Worm (Caenorhabditis elegans) whole organism, L2 larva: ENCODE data around the gene K02D10.3.

Source experiments
- F13H6.1 ChIP-seq: sonication (generic microtip); optimal IDR thresholded peaks from 2 replicates; lab custom pipeline; 2016; ENCODE audit warnings: missing genetic modification characterization, missing compliant biosample characterization
- R02D3.7 ChIP-seq: fragments of 150-350 bp; optimal IDR thresholded peaks from 2 replicates; lab custom pipeline; 2014; ENCODE audit warnings: missing biosample characterization, missing genetic modification characterization
- Y55F3AM.14 ChIP-seq: fragments of 200-800 bp; sonication (Bioruptor generic); optimal IDR thresholded peaks from 2 replicates; lab custom pipeline; 2018; ENCODE audit warnings: mild to moderate bottlenecking, missing genetic modification characterization, missing compliant biosample characterization
- ZK546.5 ChIP-seq: sonication (generic microtip); optimal IDR thresholded peaks from 2 replicates; lab custom pipeline; 2017; ENCODE audit warnings: missing biosample characterization, missing genetic modification characterization
- alr-1 ChIP-seq: fragments of 150-350 bp; optimal IDR thresholded peaks from 2 replicates; lab custom pipeline; 2014; ENCODE audit warnings: missing biosample characterization, missing genetic modification characterization
- aly-2 ChIP-seq: fragments of 150-350 bp; optimal IDR thresholded peaks from 2 replicates; lab custom pipeline; 2014; ENCODE audit warnings: missing biosample characterization, missing genetic modification characterization
- ama-1 ChIP-seq: fragments of 150-350 bp; optimal IDR thresholded peaks from 2 replicates; lab custom pipeline; 2018; ENCODE audit warnings: inconsistent platforms
- blmp-1 ChIP-seq: sonication (generic microtip); optimal IDR thresholded peaks from 2 replicates; lab custom pipeline; 2017; ENCODE audit warnings: missing genetic modification characterization, mild to moderate bottlenecking, missing compliant biosample characterization, antibody characterized with exemption, moderate library complexity; ENCODE audit not compliant: insufficient read depth
- ceh-82 ChIP-seq: fragments of 150-350 bp; optimal IDR thresholded peaks from 2 replicates; lab custom pipeline; 2014; ENCODE audit warnings: missing biosample characterization, missing genetic modification characterization
- crh-2 ChIP-seq: sonication (generic microtip); optimal IDR thresholded peaks from 2 replicates; lab custom pipeline; 2017; ENCODE audit warnings: missing biosample characterization, missing genetic modification characterization
- fos-1 ChIP-seq: fragments of 150-350 bp; optimal IDR thresholded peaks from 2 replicates; lab custom pipeline; 2014; ENCODE audit warnings: missing biosample characterization, missing genetic modification characterization
- gmeb-1 ChIP-seq: fragments of 150-350 bp; optimal IDR thresholded peaks from 2 replicates; lab custom pipeline; 2014; ENCODE audit warnings: missing biosample characterization, missing genetic modification characterization
- lin-11 ChIP-seq: fragments of 150-350 bp; sonication (generic microtip); optimal IDR thresholded peaks from 2 replicates; lab custom pipeline; 2014; ENCODE audit warnings: missing biosample characterization, missing genetic modification characterization, inconsistent platforms, mixed read lengths
- mbf-1 ChIP-seq: sonication (generic microtip); optimal IDR thresholded peaks from 2 replicates; lab custom pipeline; 2017; ENCODE audit warnings: missing biosample characterization, missing genetic modification characterization
- mdl-1 ChIP-seq, 2 experiments: fragments of 150-350 bp in 1 of 2; sonication (generic microtip) in 1 of 2; optimal IDR thresholded peaks; 2 replicates each; lab custom pipeline; 2017; ENCODE audit warnings: missing biosample characterization in 2 of 2, missing genetic modification characterization in 2 of 2
- nhr-10 ChIP-seq: sonication (generic microtip); optimal IDR thresholded peaks from 2 replicates; lab custom pipeline; 2017; ENCODE audit warnings: missing biosample characterization, missing genetic modification characterization
- nhr-11 ChIP-seq: fragments of 150-350 bp; optimal IDR thresholded peaks from 2 replicates; lab custom pipeline; 2014; ENCODE audit warnings: missing biosample characterization, missing genetic modification characterization
- nhr-12 ChIP-seq: fragments of 150-350 bp; optimal IDR thresholded peaks from 2 replicates; lab custom pipeline; 2014; ENCODE audit warnings: missing biosample characterization, missing genetic modification characterization
- nhr-129 ChIP-seq: fragments of 150-350 bp; optimal IDR thresholded peaks from 2 replicates; lab custom pipeline; 2014; ENCODE audit warnings: missing biosample characterization, missing genetic modification characterization
- nhr-23 ChIP-seq: fragments of 150-350 bp; optimal IDR thresholded peaks from 2 replicates; lab custom pipeline; 2014; ENCODE audit warnings: missing biosample characterization, missing genetic modification reagents, missing genetic modification characterization
- nhr-237 ChIP-seq: fragments of 150-350 bp; optimal IDR thresholded peaks from 2 replicates; lab custom pipeline; 2014; ENCODE audit warnings: missing biosample characterization, missing genetic modification characterization
- nhr-25 ChIP-seq: fragments of 150-350 bp; sonication (generic microtip); optimal IDR thresholded peaks from 3 replicates; lab custom pipeline; 2014; ENCODE audit warnings: missing biosample characterization, missing genetic modification characterization
- nhr-6 ChIP-seq: fragments of 150-350 bp; optimal IDR thresholded peaks from 2 replicates; lab custom pipeline; 2014; ENCODE audit warnings: missing biosample characterization, missing genetic modification characterization
- peb-1 ChIP-seq: fragments of 150-350 bp; optimal IDR thresholded peaks from 2 replicates; lab custom pipeline; 2014; ENCODE audit warnings: missing biosample characterization, missing genetic modification characterization
- skn-1 ChIP-seq: sonication (generic microtip); optimal IDR thresholded peaks from 2 replicates; lab custom pipeline; 2017; ENCODE audit warnings: missing biosample characterization, missing genetic modification characterization
- unc-39 ChIP-seq: fragments of 150-350 bp; optimal IDR thresholded peaks from 2 replicates; lab custom pipeline; 2014; ENCODE audit warnings: missing biosample characterization, missing genetic modification characterization
- unc-62 ChIP-seq: fragments of 150-350 bp; optimal IDR thresholded peaks from 2 replicates; lab custom pipeline; 2014; ENCODE audit warnings: missing biosample characterization, missing genetic modification reagents, missing genetic modification characterization
- zag-1 ChIP-seq: fragments of 150-350 bp; optimal IDR thresholded peaks from 2 replicates; lab custom pipeline; 2014; ENCODE audit warnings: missing biosample characterization, missing genetic modification characterization
- ztf-11 ChIP-seq: sonication (generic microtip); optimal IDR thresholded peaks from 2 replicates; lab custom pipeline; 2017; ENCODE audit warnings: missing biosample characterization, missing genetic modification characterization
- ztf-4 ChIP-seq: fragments of 150-350 bp; optimal IDR thresholded peaks from 2 replicates; lab custom pipeline; 2014; ENCODE audit warnings: missing biosample characterization, missing genetic modification characterization

K02D10.3 gene

ce11 chrIII:8767889-8768361 is 3.8 kb downstream of the K02D10.3 start, which contains the start of gene mtss-1 (continued):
- TF ChIP-seq mbf-1: peak; percentile 16
- TF ChIP-seq nhr-25 (tag; lab: Kevin White, UChicago): no peak
- TF ChIP-seq nhr-12 (tag; lab: Kevin White, UChicago): no peak
- TF ChIP-seq, all 48 proteins: peak for 15

- TF ChIP-seq unc-39 (tag; lab: Kevin White, UChicago): no peak
- TF ChIP-seq blmp-1 (tag; lab: Kevin White, UChicago): peak; percentile 33
- no peak for TF ChIP-seq mdl-1 (tag; optimal IDR thresholded peaks at IDR 0.05; lab: Kevin White, UChicago)
- TF ChIP-seq nhr-25 (tag; lab: Kevin White, UChicago): peak; percentile 17
- peak; percentile 7 for TF ChIP-seq nhr-129 (tag; lab: Kevin White, UChicago)
- no peak for TF ChIP-seq unc-62 (GFP tag; lab: Kevin White, UChicago)
- no peak for TF ChIP-seq ceh-82 (tag; lab: Kevin White, UChicago)
- no peak for TF ChIP-seq Y55F3AM.14 (GFP tag; lab: Kevin White, UChicago)
Measured at ce11 chrIII:8767292-8767829, 4.4 kb downstream of the K02D10.3 start, which contains the start of gene mig-22. Gene mig-22 (minus strand): TSS chrIII:8767342.

ce11 chrIII:8766467-8766866 is 5.3 kb downstream of the K02D10.3 start:
- no peak for TF ChIP-seq ama-1 (lab: Kevin White, UChicago)
- TF ChIP-seq gmeb-1 (tag; lab: Kevin White, UChicago): no peak
- no peak for TF ChIP-seq fos-1
- TF ChIP-seq ztf-4 (tag; lab: Kevin White, UChicago): no peak
- TF ChIP-seq blmp-1 (tag; lab: Kevin White, UChicago): no peak
- no peak for TF ChIP-seq peb-1 (tag; lab: Kevin White, UChicago)
- TF ChIP-seq nhr-237: no peak
- no peak for TF ChIP-seq zag-1 (tag; lab: Kevin White, UChicago)
- no peak for TF ChIP-seq unc-62 (GFP tag; lab: Kevin White, UChicago)
- no peak for TF ChIP-seq crh-2 (tag; lab: Kevin White, UChicago)
- TF ChIP-seq nhr-11: no peak
- no peak for TF ChIP-seq alr-1 (tag; lab: Kevin White, UChicago)
- no peak for TF ChIP-seq nhr-25 (tag; lab: Kevin White, UChicago)
- TF ChIP-seq lin-11: no peak
- TF ChIP-seq aly-2 (tag; lab: Kevin White, UChicago): no peak

- no peak for TF ChIP-seq nhr-23 (tag; lab: Kevin White, UChicago)
- TF ChIP-seq skn-1 (tag; lab: Kevin White, UChicago): no peak
- no peak for TF ChIP-seq nhr-10 (tag; lab: Kevin White, UChicago)
- no peak for TF ChIP-seq fos-1
Measured at ce11 chrIII:8765030-8765429, 6.7 kb downstream of the K02D10.3 start.

- no peak for TF ChIP-seq R02D3.7 (tag; lab: Kevin White, UChicago)
- TF ChIP-seq unc-39 (tag; lab: Kevin White, UChicago): no peak
- TF ChIP-seq Y55F3AM.14 (GFP tag; lab: Kevin White, UChicago): no peak
- TF ChIP-seq alr-1 (tag; lab: Kevin White, UChicago): no peak
- no peak for TF ChIP-seq ztf-11
- TF ChIP-seq, all 48 proteins: peak for 0
Measured at ce11 chrIII:8763111-8763510, 8.6 kb downstream of the K02D10.3 start.

- TF ChIP-seq F13H6.1: no peak
- TF ChIP-seq gmeb-1 (tag; lab: Kevin White, UChicago): no peak
- no peak for TF ChIP-seq ZK546.5 (tag; lab: Kevin White, UChicago)
- TF ChIP-seq nhr-6 (tag; lab: Kevin White, UChicago): no peak
- TF ChIP-seq blmp-1 (tag; lab: Kevin White, UChicago): no peak
- TF ChIP-seq ztf-11: no peak
Measured at ce11 chrIII:8762016-8762415, 9.7 kb downstream of the K02D10.3 start.
